Fruit fly (Drosophila melanogaster): ENCODE measurements around the gene cl.

Gene cl

dm6 chr2L:5483093-5483492 is 36.8 kb upstream of the cl start (continued):
- TF ChIP-seq fd59A (GFP tag; optimal IDR thresholded peaks at IDR 0.05) (peak; percentile 33), fd85E (GFP tag; optimal IDR thresholded peaks at IDR 0.05) (no peak), Sox102F (GFP tag; optimal IDR thresholded peaks at IDR 0.05) (peak; percentile 67), Eip78C (GFP tag) (peak; percentile 93), Ets21C (GFP tag; optimal IDR thresholded peaks at IDR 0.05) (peak; percentile 16), CG15336 (GFP tag; IDR thresholded peaks at IDR 0.05) (peak; percentile 72), Eip93F (GFP tag; optimal IDR thresholded peaks at IDR 0.05) (no peak), svp (GFP tag) (peak; percentile 88), CG34406 (GFP tag; optimal IDR thresholded peaks at IDR 0.05) (peak; percentile 68), CG6792 (GFP tag; optimal IDR thresholded peaks at IDR 0.05) (peak; percentile 63), CG32006 (GFP tag; optimal IDR thresholded peaks at IDR 0.05) (peak; percentile 65), Lpt (GFP tag; optimal IDR thresholded peaks at IDR 0.05) (peak; percentile 33), Eip75B (GFP tag; optimal IDR thresholded peaks at IDR 0.05) (peak; percentile 72), CG11294 (GFP tag; IDR thresholded peaks at IDR 0.05) (no peak), CG8119 (GFP tag; IDR thresholded peaks at IDR 0.05) (peak; percentile 84), CG6276 (GFP tag; optimal IDR thresholded peaks at IDR 0.05) (no peak), CG8632 (GFP tag; optimal IDR thresholded peaks at IDR 0.05) (peak; percentile 56), OdsH (GFP tag; optimal IDR thresholded peaks at IDR 0.05) (peak; percentile 70), Sox14 (GFP tag; optimal IDR thresholded peaks at IDR 0.05) (peak; percentile 45), vri (GFP tag; optimal IDR thresholded peaks at IDR 0.05) (peak; percentile 40), CG4318 (GFP tag; optimal IDR thresholded peaks at IDR 0.05) (peak; percentile 21), fkh (GFP tag; optimal IDR thresholded peaks at IDR 0.05) (no peak)

- no peak for TF ChIP-seq CG31627 (GFP tag; optimal IDR thresholded peaks at IDR 0.05)
- no peak for TF ChIP-seq Hr38 (GFP tag; optimal IDR thresholded peaks at IDR 0.05)
- no peak for TF ChIP-seq CG10631 (GFP tag; optimal IDR thresholded peaks at IDR 0.05)
- TF ChIP-seq CG32006 (GFP tag; optimal IDR thresholded peaks at IDR 0.05): no peak
- TF ChIP-seq dac (GFP tag; optimal IDR thresholded peaks at IDR 0.05): no peak
- TF ChIP-seq Ets96B (tag; optimal IDR thresholded peaks at IDR 0.05): no peak
- TF ChIP-seq Hr4 (GFP tag; optimal IDR thresholded peaks at IDR 0.05): no peak
- TF ChIP-seq CG1621 (tag; optimal IDR thresholded peaks at IDR 0.05): no peak
- no peak for TF ChIP-seq Met (GFP tag; optimal IDR thresholded peaks at IDR 0.05)
- no peak for TF ChIP-seq CG11902 (GFP tag; optimal IDR thresholded peaks at IDR 0.05)
- no peak for TF ChIP-seq Eip75B (GFP tag; optimal IDR thresholded peaks at IDR 0.05)
- TF ChIP-seq lz (GFP tag; optimal IDR thresholded peaks at IDR 0.05): no peak
- TF ChIP-seq Sox102F (GFP tag; optimal IDR thresholded peaks at IDR 0.05): no peak
These were observed 30.8 kb upstream of the cl start for dm6 chr2L:5489084-5489617.

dm6 chr2L:5489757-5490359 is 30.1 kb upstream of the cl start:
- TF ChIP-seq Hr4 (GFP tag; optimal IDR thresholded peaks at IDR 0.05): no peak
- peak; percentile 7 for TF ChIP-seq achi (GFP tag; optimal IDR thresholded peaks at IDR 0.05)
- TF ChIP-seq CG8319 (GFP tag; optimal IDR thresholded peaks at IDR 0.05): no peak
- no peak for TF ChIP-seq fd59A (GFP tag; optimal IDR thresholded peaks at IDR 0.05)
- no peak for TF ChIP-seq Blimp-1 (GFP tag; optimal IDR thresholded peaks at IDR 0.05)
- no peak for TF ChIP-seq esn (GFP tag; optimal IDR thresholded peaks at IDR 0.05)
- no peak for TF ChIP-seq OdsH (GFP tag; optimal IDR thresholded peaks at IDR 0.05)
- TF ChIP-seq Hr38 (GFP tag; optimal IDR thresholded peaks at IDR 0.05): no peak
- no peak for TF ChIP-seq CG6854 (GFP tag; optimal IDR thresholded peaks at IDR 0.05)
- TF ChIP-seq CG6808 (GFP tag; optimal IDR thresholded peaks at IDR 0.05): peak; percentile 59
- TF ChIP-seq fd85E (GFP tag; optimal IDR thresholded peaks at IDR 0.05): no peak
- TF ChIP-seq Ets21C (GFP tag; optimal IDR thresholded peaks at IDR 0.05): no peak
- TF ChIP-seq Eip75B (GFP tag; optimal IDR thresholded peaks at IDR 0.05): no peak
- TF ChIP-seq CG16779 (tag; optimal IDR thresholded peaks at IDR 0.05): no peak
- TF ChIP-seq eg (GFP tag; IDR thresholded peaks at IDR 0.05): 0 out of 3 replicates have a peak, but pooled peaks have one; percentile 8
- peak; percentile 62 for TF ChIP-seq CG3919 (GFP tag; optimal IDR thresholded peaks at IDR 0.05)
- no peak for TF ChIP-seq CG6276 (GFP tag; optimal IDR thresholded peaks at IDR 0.05)
- TF ChIP-seq fkh (GFP tag; optimal IDR thresholded peaks at IDR 0.05): no peak
- no peak for TF ChIP-seq CG8119 (GFP tag; IDR thresholded peaks at IDR 0.05)
- TF ChIP-seq Eip78C (GFP tag): peak; percentile 60
- TF ChIP-seq CG10669 (GFP tag; optimal IDR thresholded peaks at IDR 0.05): no peak
- peak; percentile 63 to 77 for TF ChIP-seq ss (GFP tag; optimal IDR thresholded peaks at IDR 0.05)
- TF ChIP-seq CG1621 (tag; optimal IDR thresholded peaks at IDR 0.05): no peak
- TF ChIP-seq CG15336 (GFP tag; IDR thresholded peaks at IDR 0.05): no peak
- peak; percentile 36 for TF ChIP-seq dsx (GFP tag; optimal IDR thresholded peaks at IDR 0.05; ENCODE audit: poor library complexity, severe bottlenecking)
- TF ChIP-seq Sox14 (GFP tag; optimal IDR thresholded peaks at IDR 0.05): no peak
- TF ChIP-seq Sox102F (GFP tag; optimal IDR thresholded peaks at IDR 0.05): no peak
- TF ChIP-seq svp (GFP tag): peak; percentile 51
- TF ChIP-seq net (GFP tag; optimal IDR thresholded peaks at IDR 0.05): no peak

Measured in whole organism, prepupa.